Fruit fly (Drosophila melanogaster): ENCODE data around the gene CG15728.
A peak's percentile ranks its signal among the peaks of the same experiment; 100 is the strongest.

CG15728 gene

DNA sequence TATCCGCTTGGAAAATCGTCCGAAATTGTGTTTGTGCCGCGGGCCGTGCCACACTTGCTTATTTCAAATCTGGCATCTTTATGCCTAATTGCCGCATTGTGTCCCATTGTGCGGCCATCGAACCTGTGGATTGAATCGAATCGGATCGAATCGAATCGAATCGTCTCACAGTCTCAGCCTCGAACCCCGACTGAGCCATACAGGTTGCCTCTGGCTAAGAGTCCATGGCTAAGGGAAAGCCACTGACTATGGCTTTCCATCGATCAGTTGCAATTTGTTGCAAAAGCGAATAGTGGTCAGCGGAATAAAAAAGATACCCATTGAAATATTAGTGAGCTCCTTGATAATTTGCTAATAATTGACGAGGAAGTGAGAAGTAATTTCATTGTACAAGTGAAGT, at the start of gene CG15728:
Gene CG15728, plus strand, starts transcription at position 301 of the 400 bp plus-strand sequence.
- TF ChIP-seq pad (GFP tag; optimal IDR thresholded peaks at IDR 0.05) (no peak), CG7045 (GFP tag; optimal IDR thresholded peaks at IDR 0.05) (no peak), Crg-1 (GFP tag; optimal IDR thresholded peaks at IDR 0.05) (no peak), Mnt (GFP tag; optimal IDR thresholded peaks at IDR 0.05) (no peak), CG14711 (tag; optimal IDR thresholded peaks at IDR 0.05) (no peak), cic (GFP tag; optimal IDR thresholded peaks at IDR 0.05) (no peak), cnc (optimal IDR thresholded peaks at IDR 0.05) (no peak), ovo (GFP tag; optimal IDR thresholded peaks at IDR 0.05) (no peak), toe (GFP tag; optimal IDR thresholded peaks at IDR 0.05) (no peak), tj (GFP tag; optimal IDR thresholded peaks at IDR 0.05) (no peak), CG33017 (tag; optimal IDR thresholded peaks at IDR 0.05) (no peak), CG12768 (GFP tag; optimal IDR thresholded peaks at IDR 0.05) (no peak), Hr96 (GFP tag; optimal IDR thresholded peaks at IDR 0.05) (no peak), CG1620 (GFP tag; optimal IDR thresholded peaks at IDR 0.05) (no peak), CG11617 (GFP tag; optimal IDR thresholded peaks at IDR 0.05) (no peak), CG5204 (GFP tag; optimal IDR thresholded peaks at IDR 0.05) (no peak), Clk (GFP tag; optimal IDR thresholded peaks at IDR 0.05) (no peak), CG7101 (tag; optimal IDR thresholded peaks at IDR 0.05) (no peak), bab1 (GFP tag; optimal IDR thresholded peaks at IDR 0.05) (no peak), kay (GFP tag; ENCODE audit: borderline replicate concordance) (no peak)

DNA sequence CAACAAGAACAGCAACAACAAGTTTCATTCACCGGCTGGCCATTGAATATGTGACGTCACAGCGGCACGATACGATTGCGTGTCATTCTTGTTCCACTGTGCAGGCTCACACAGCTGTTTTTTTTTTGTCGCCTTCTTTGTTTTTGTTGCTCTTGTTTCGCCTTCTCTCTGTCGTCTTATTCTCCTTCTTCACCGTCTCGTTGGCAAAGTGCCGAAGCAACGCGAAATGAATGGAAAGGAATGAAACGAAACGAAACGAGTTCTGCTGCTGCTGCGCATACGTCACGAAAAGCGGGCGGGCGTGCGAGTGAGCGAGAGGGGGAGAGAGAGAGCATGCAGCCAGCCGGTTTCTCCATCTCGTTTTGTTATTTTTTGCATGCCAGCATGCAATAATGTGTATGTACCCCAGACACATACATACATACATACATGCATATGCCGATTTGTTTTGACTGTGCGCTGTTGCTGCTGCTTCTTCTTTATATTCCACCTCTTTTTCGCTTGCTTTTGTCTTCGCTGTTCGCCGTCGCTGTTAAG, 49.4 kb upstream of the CG15728 start:
- TF ChIP-seq CG11617 (GFP tag; optimal IDR thresholded peaks at IDR 0.05), result peak; percentile 36
- peak; percentile 68 for TF ChIP-seq pad (GFP tag; optimal IDR thresholded peaks at IDR 0.05)
- TF ChIP-seq Mnt (GFP tag; optimal IDR thresholded peaks at IDR 0.05), result peak; percentile 88
- TF ChIP-seq kay (GFP tag; ENCODE audit: borderline replicate concordance), result peak; percentile 34
- TF ChIP-seq cnc (optimal IDR thresholded peaks at IDR 0.05), result no peak
- no peak for TF ChIP-seq ovo (GFP tag; optimal IDR thresholded peaks at IDR 0.05)
- peak; percentile 54 for TF ChIP-seq bab1 (GFP tag; optimal IDR thresholded peaks at IDR 0.05)
- no peak for TF ChIP-seq CG5204 (GFP tag; optimal IDR thresholded peaks at IDR 0.05)
- TF ChIP-seq Clk (GFP tag; optimal IDR thresholded peaks at IDR 0.05), result no peak
- TF ChIP-seq Hr96 (GFP tag; optimal IDR thresholded peaks at IDR 0.05), result peak; percentile 29
- peak; percentile 91 for TF ChIP-seq cic (GFP tag; optimal IDR thresholded peaks at IDR 0.05)
- TF ChIP-seq Crg-1 (GFP tag; optimal IDR thresholded peaks at IDR 0.05), result no peak
- TF ChIP-seq CG14711 (tag; optimal IDR thresholded peaks at IDR 0.05), result peak; percentile 10
- peak; percentile 31 for TF ChIP-seq CG12768 (GFP tag; optimal IDR thresholded peaks at IDR 0.05)
- peak; percentile 12 for TF ChIP-seq toe (GFP tag; optimal IDR thresholded peaks at IDR 0.05)
- TF ChIP-seq CG1620 (GFP tag; optimal IDR thresholded peaks at IDR 0.05), result no peak
- peak; percentile 81 for TF ChIP-seq tj (GFP tag; optimal IDR thresholded peaks at IDR 0.05)
- TF ChIP-seq CG7101 (tag; optimal IDR thresholded peaks at IDR 0.05), result peak; percentile 12
- no peak for TF ChIP-seq CG7045 (GFP tag; optimal IDR thresholded peaks at IDR 0.05)
- no peak for TF ChIP-seq CG33017 (tag; optimal IDR thresholded peaks at IDR 0.05)

DNA sequence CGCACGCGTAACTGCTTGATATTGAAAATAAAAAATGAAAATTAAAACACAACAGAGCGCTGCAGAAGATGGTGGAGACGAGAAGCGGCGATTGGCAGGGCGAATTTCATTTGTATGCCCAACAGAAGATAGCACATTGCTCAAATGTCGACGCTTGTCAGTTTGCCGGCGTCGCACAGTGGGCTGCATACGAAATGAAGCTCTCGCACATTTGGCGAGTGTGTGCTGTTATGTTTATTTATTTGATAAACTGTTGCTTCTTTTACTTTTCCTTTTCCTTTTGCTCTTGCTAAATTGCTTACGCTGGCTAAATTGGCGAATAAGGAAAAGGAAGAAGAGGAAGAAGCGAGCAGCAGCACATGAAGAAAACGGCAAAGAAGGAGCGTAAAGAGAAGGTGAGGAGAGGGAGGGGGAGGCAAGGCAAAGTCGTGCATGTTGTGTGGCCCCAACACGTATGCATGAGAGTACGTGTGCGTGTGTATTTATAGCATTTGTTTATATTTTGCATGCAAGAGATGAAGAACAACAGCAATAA, 48.7 kb upstream of the CG15728 start:
- TF ChIP-seq pad (GFP tag; optimal IDR thresholded peaks at IDR 0.05) (no peak), ovo (GFP tag; optimal IDR thresholded peaks at IDR 0.05) (peak; percentile 26), kay (GFP tag; ENCODE audit: borderline replicate concordance) (no peak), tj (GFP tag; optimal IDR thresholded peaks at IDR 0.05) (peak; percentile 62), Crg-1 (GFP tag; optimal IDR thresholded peaks at IDR 0.05) (no peak), Hr96 (GFP tag; optimal IDR thresholded peaks at IDR 0.05) (no peak), CG7045 (GFP tag; optimal IDR thresholded peaks at IDR 0.05) (no peak), cnc (optimal IDR thresholded peaks at IDR 0.05) (no peak), cic (GFP tag; optimal IDR thresholded peaks at IDR 0.05) (no peak)

DNA sequence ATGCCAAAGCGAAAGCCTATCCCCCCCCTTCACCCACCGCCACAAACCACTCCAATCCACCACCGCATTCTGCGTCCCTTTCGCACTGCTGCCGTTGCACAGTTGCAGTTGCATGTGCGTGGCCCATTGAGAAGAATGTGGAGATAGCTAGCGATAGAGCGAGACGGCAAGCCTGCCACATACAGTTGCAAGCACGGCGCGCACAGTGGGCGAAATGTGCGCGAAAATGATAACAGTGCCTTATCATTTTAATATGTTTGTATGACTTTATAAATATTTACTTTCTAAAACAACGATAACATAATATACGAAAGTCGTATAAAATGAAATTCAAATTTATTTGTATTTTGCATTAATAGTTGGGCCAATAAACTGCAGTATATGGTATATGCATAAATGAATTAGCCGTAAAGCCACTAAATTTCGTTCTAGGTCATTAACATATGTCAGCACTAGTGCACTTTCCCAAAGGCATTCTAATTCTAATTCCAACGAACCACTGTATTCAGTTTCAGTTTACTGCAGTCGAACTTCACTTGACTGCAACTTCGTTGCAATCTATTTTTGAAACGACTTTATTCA, 48.2 kb upstream of the CG15728 start:
- peak; percentile 5 for TF ChIP-seq CG11617 (GFP tag; optimal IDR thresholded peaks at IDR 0.05)
- no peak for TF ChIP-seq CG14711 (tag; optimal IDR thresholded peaks at IDR 0.05)
- TF ChIP-seq CG5204 (GFP tag; optimal IDR thresholded peaks at IDR 0.05), result peak; percentile 35
- TF ChIP-seq Mnt (GFP tag; optimal IDR thresholded peaks at IDR 0.05), result no peak
- no peak for TF ChIP-seq CG1620 (GFP tag; optimal IDR thresholded peaks at IDR 0.05)
- no peak for TF ChIP-seq tj (GFP tag; optimal IDR thresholded peaks at IDR 0.05)
- TF ChIP-seq cic (GFP tag; optimal IDR thresholded peaks at IDR 0.05), result no peak
- peak; percentile 31 for TF ChIP-seq CG7101 (tag; optimal IDR thresholded peaks at IDR 0.05)

DNA sequence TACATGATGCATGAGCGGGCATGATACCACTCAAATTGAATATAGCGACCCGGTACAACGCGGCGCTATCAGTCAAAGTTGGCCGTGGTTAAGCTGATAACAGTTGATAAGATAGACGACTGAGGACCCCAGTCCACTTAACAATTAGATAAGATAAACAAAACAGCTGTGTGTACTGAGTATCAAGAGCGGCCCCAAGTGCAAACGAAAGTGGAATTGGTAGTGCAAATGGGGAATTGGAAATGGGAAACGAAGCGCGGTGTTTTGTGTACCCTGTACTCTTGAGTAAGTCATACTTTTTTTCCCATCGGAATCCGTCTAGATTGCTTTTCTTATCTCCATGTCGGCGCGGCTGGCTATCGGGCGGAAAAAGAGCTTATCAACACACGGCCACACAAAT, 46.4 kb upstream of the CG15728 start:
- TF ChIP-seq cic (GFP tag; optimal IDR thresholded peaks at IDR 0.05) (peak; percentile 34), Mnt (GFP tag; optimal IDR thresholded peaks at IDR 0.05) (peak; percentile 48), Hr96 (GFP tag; optimal IDR thresholded peaks at IDR 0.05) (no peak), kay (GFP tag; ENCODE audit: borderline replicate concordance) (peak; percentile 57), Crg-1 (GFP tag; optimal IDR thresholded peaks at IDR 0.05) (peak; percentile 21), cnc (optimal IDR thresholded peaks at IDR 0.05) (no peak), toe (GFP tag; optimal IDR thresholded peaks at IDR 0.05) (no peak), CG14711 (tag; optimal IDR thresholded peaks at IDR 0.05) (peak; percentile 0)

DNA sequence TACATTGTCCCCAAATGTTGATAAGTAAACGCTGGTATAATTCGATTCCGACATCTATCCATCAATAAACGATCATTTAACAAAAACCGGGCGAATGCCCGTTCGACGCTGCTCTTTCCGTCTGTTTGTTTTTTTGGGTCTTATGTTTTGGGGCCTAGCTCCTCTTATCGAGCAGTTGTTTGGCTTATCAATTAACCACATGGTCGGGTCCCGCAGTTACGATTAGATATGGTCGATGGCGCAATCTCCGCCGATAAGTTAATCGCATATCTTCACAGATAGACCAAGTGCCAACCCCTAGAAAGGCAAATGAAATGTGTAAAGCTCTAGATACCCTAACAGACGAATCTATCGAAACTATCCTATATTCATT, 45.8 kb upstream of the CG15728 start:
- TF ChIP-seq pad (GFP tag; optimal IDR thresholded peaks at IDR 0.05), result no peak
- peak; percentile 11 for TF ChIP-seq kay (GFP tag; ENCODE audit: borderline replicate concordance)

All from whole organism, adult.